Fruit fly (Drosophila melanogaster) whole organism, embryonic: ENCODE measurements around the gene sloth1.

Experiments
- ATbp ChIP-seq: fragments of 200-800 bp; sonication (Bioruptor generic); optimal IDR thresholded peaks from 2 replicates; lab custom pipeline; 2017; ENCODE audit warnings: missing biosample characterization, mild to moderate bottlenecking, missing genetic modification characterization, missing genetic modification reagents
- Bteb2 ChIP-seq: fragments of 200-800 bp; sonication (Bioruptor generic); optimal IDR thresholded peaks from 2 replicates; lab custom pipeline; 2016; ENCODE audit warnings: missing biosample characterization, missing genetic modification characterization
- CG1024 ChIP-seq: fragments of 200-800 bp; sonication (Bioruptor generic); IDR thresholded peaks from 2 replicates; pipeline ENCODE4 v1.3.6; 2022; ENCODE audit warnings: missing biosample characterization, missing genetic modification characterization
- CG12744 ChIP-seq: fragments of 200-800 bp; sonication (Bioruptor generic); optimal IDR thresholded peaks from 2 replicates; lab custom pipeline; 2016; ENCODE audit warnings: missing biosample characterization, missing genetic modification characterization
- CG13894 ChIP-seq: fragments of 200-800 bp; sonication (Bioruptor generic); optimal IDR thresholded peaks from 3 replicates; lab custom pipeline; 2018; ENCODE audit warnings: missing biosample characterization, mild to moderate bottlenecking, missing genetic modification characterization, moderate library complexity
- CG15479 ChIP-seq: fragments of 200-800 bp; sonication (Bioruptor generic); optimal IDR thresholded peaks from 3 replicates; lab custom pipeline; 2019; ENCODE audit warnings: missing biosample characterization, mild to moderate bottlenecking, missing genetic modification characterization, moderate library complexity
- CG15601 ChIP-seq: fragments of 200-800 bp; sonication (Bioruptor generic); optimal IDR thresholded peaks from 3 replicates; lab custom pipeline; 2019; ENCODE audit warnings: missing biosample characterization, mild to moderate bottlenecking, missing genetic modification characterization, moderate library complexity
- CG17359 ChIP-seq: fragments of 200-800 bp; sonication (Bioruptor generic); optimal IDR thresholded peaks from 3 replicates; lab custom pipeline; 2018; ENCODE audit warnings: missing biosample characterization, mild to moderate bottlenecking, missing genetic modification characterization, moderate library complexity
- CG17385 ChIP-seq: fragments of 200-800 bp; sonication (Bioruptor generic); optimal IDR thresholded peaks from 3 replicates; lab custom pipeline; 2018; ENCODE audit warnings: missing biosample characterization, mild to moderate bottlenecking, missing genetic modification characterization
- CG32532 ChIP-seq: fragments of 200-800 bp; sonication (Bioruptor generic); IDR thresholded peaks from 2 replicates; pipeline ENCODE4 v1.3.6; 2022; ENCODE audit warnings: missing biosample characterization, missing genetic modification characterization
- CG34376 ChIP-seq: fragments of 200-800 bp; sonication (Bioruptor generic); optimal IDR thresholded peaks from 2 replicates; lab custom pipeline; 2018; ENCODE audit warnings: missing biosample characterization, mild to moderate bottlenecking, missing genetic modification characterization
- CG4328 ChIP-seq: fragments of 200-800 bp; sonication (Bioruptor generic); optimal IDR thresholded peaks from 3 replicates; lab custom pipeline; 2017; ENCODE audit warnings: missing biosample characterization, missing genetic modification reagents, missing genetic modification characterization
- CG4404 ChIP-seq: fragments of 200-800 bp; sonication (Bioruptor generic); IDR thresholded peaks from 2 replicates; pipeline ENCODE4 v1.3.6; 2022; ENCODE audit warnings: missing biosample characterization, missing genetic modification characterization
- CG6175 ChIP-seq: fragments of 200-800 bp; sonication (Bioruptor generic); IDR thresholded peaks from 3 replicates; pipeline ENCODE4 v1.3.6; 2022; ENCODE audit warnings: missing biosample characterization, missing genetic modification characterization
- CG6791 ChIP-seq: fragments of 200-800 bp; sonication (Bioruptor generic); IDR thresholded peaks from 3 replicates; pipeline ENCODE4 v1.3.6; 2022; ENCODE audit warnings: missing biosample characterization, missing genetic modification characterization; ENCODE audit not compliant: partially characterized antibody
- CG7556 ChIP-seq: fragments of 200-800 bp; sonication (Bioruptor generic); optimal IDR thresholded peaks from 2 replicates; lab custom pipeline; 2017; ENCODE audit warnings: missing biosample characterization, mild to moderate bottlenecking, missing genetic modification characterization
- CG8281 ChIP-seq: fragments of 200-800 bp; sonication (Bioruptor generic); optimal IDR thresholded peaks from 2 replicates; lab custom pipeline; 2018; ENCODE audit warnings: missing biosample characterization, mild to moderate bottlenecking, missing genetic modification characterization, moderate library complexity
- CG8290 ChIP-seq, 3 experiments: fragments of 200-800 bp; sonication (Bioruptor generic); optimal IDR thresholded peaks; 2 replicates each; lab custom pipeline; 2016 to 2019; ENCODE audit warnings: missing biosample characterization in 3 of 3, missing genetic modification characterization in 3 of 3, mild to moderate bottlenecking in 2 of 3, moderate library complexity in 1 of 3
- CoRest ChIP-seq: fragments of 200-800 bp; sonication (Bioruptor generic); optimal IDR thresholded peaks from 3 replicates; lab custom pipeline; 2018; ENCODE audit warnings: missing biosample characterization, mild to moderate bottlenecking, missing genetic modification characterization, moderate library complexity
- Dip2 ChIP-seq: fragments of 200-800 bp; sonication (Bioruptor generic); IDR thresholded peaks from 2 replicates; pipeline ENCODE4 v1.3.6; 2022; ENCODE audit warnings: missing biosample characterization, missing genetic modification characterization
- Eip74EF ChIP-seq, 2 experiments: fragments of 200-800 bp in 1 of 2; fragments of >200 bp in 1 of 2; sonication (Bioruptor generic) in 1 of 2; optimal IDR thresholded peaks; 2 replicates each; lab custom pipeline; 2017 to 2019; ENCODE audit warnings: missing biosample characterization in 2 of 2, missing genetic modification characterization in 2 of 2, mild to moderate bottlenecking in 1 of 2, moderate library complexity in 1 of 2
- Hey ChIP-seq: fragments of 200-800 bp; sonication (Bioruptor generic); optimal IDR thresholded peaks from 3 replicates; lab custom pipeline; 2018; ENCODE audit warnings: missing biosample characterization, mild to moderate bottlenecking, missing genetic modification characterization
- HmgZ ChIP-seq: fragments of 200-800 bp; sonication (Bioruptor generic); optimal IDR thresholded peaks from 2 replicates; lab custom pipeline; 2018; ENCODE audit warnings: missing biosample characterization, mild to moderate bottlenecking, missing genetic modification characterization
- Hmx ChIP-seq: fragments of 200-800 bp; sonication (Bioruptor generic); optimal IDR thresholded peaks from 2 replicates; lab custom pipeline; 2016; ENCODE audit warnings: missing biosample characterization, missing genetic modification characterization
- Med ChIP-seq: fragments of 200-800 bp; sonication (Bioruptor generic); peaks from one replicate; lab custom pipeline; 2016; ENCODE audit warnings: missing biosample characterization, missing genetic modification characterization, mild to moderate bottlenecking, inconsistent platforms, moderate library complexity
- Opbp ChIP-seq: fragments of 200-800 bp; sonication (Bioruptor generic); IDR thresholded peaks from 3 replicates; pipeline ENCODE4 v1.3.6; 2022; ENCODE audit warnings: missing biosample characterization, missing genetic modification characterization; ENCODE audit not compliant: partially characterized antibody
- Optix ChIP-seq: fragments of 200-800 bp; sonication (Bioruptor generic); IDR thresholded peaks from 3 replicates; pipeline ENCODE4 v1.3.6; 2022; ENCODE audit warnings: missing biosample characterization, missing genetic modification characterization
- Sry-δ ChIP-seq: fragments of 200-800 bp; sonication (Bioruptor generic); optimal IDR thresholded peaks from 2 replicates; lab custom pipeline; 2016; ENCODE audit warnings: missing biosample characterization, missing genetic modification characterization
- ac ChIP-seq: fragments of 200-800 bp; sonication (Bioruptor generic); optimal IDR thresholded peaks from 3 replicates; lab custom pipeline; 2017; ENCODE audit warnings: missing biosample characterization, mild to moderate bottlenecking, missing genetic modification characterization
- dan ChIP-seq: fragments of 200-800 bp; sonication (Bioruptor generic); IDR thresholded peaks from 2 replicates; pipeline ENCODE4 v1.3.6; 2022; ENCODE audit warnings: missing biosample characterization, missing genetic modification characterization
- eve ChIP-seq, 2 experiments: fragments of >200 bp; optimal IDR thresholded peaks; 2 replicates each; lab custom pipeline; 2017; ENCODE audit warnings: missing biosample characterization in 2 of 2, missing genetic modification characterization in 2 of 2
- exex ChIP-seq: fragments of 200-800 bp; sonication (Bioruptor generic); optimal IDR thresholded peaks from 4 replicates; lab custom pipeline; 2018; ENCODE audit warnings: missing biosample characterization, mild to moderate bottlenecking, missing genetic modification characterization, moderate library complexity
- grn ChIP-seq: fragments of 200-800 bp; sonication (Bioruptor generic); optimal IDR thresholded peaks from 3 replicates; lab custom pipeline; 2017; ENCODE audit warnings: missing biosample characterization, missing genetic modification characterization
- klu ChIP-seq: fragments of 200-800 bp; sonication (Bioruptor generic); IDR thresholded peaks from 2 replicates; pipeline ENCODE4 v1.3.6; 2022; ENCODE audit warnings: missing biosample characterization, missing genetic modification characterization
- mam ChIP-seq: fragments of 200-800 bp; sonication (Bioruptor generic); optimal IDR thresholded peaks from 3 replicates; lab custom pipeline; 2016; ENCODE audit warnings: missing biosample characterization, missing genetic modification characterization
- mirr ChIP-seq: fragments of 200-800 bp; sonication (Bioruptor generic); optimal IDR thresholded peaks from 3 replicates; lab custom pipeline; 2018; ENCODE audit warnings: missing biosample characterization, mild to moderate bottlenecking, missing genetic modification characterization
- repo ChIP-seq: fragments of 200-800 bp; sonication (Bioruptor generic); optimal IDR thresholded peaks from 2 replicates; lab custom pipeline; 2016; ENCODE audit warnings: missing biosample characterization, missing genetic modification characterization
- sens ChIP-seq: fragments of 200-800 bp; sonication (Bioruptor generic); peaks from one replicate; lab custom pipeline; 2016; ENCODE audit warnings: missing biosample characterization, missing genetic modification characterization
- stc ChIP-seq: fragments of 200-800 bp; sonication (Bioruptor generic); IDR thresholded peaks from 2 replicates; pipeline ENCODE4 v1.3.6; 2022; ENCODE audit warnings: missing biosample characterization, missing genetic modification characterization
- twi ChIP-seq: fragments of 200-800 bp; optimal IDR thresholded peaks from 2 replicates; lab custom pipeline; 2019; ENCODE audit warnings: missing biosample characterization, mild to moderate bottlenecking, missing genetic modification characterization, moderate library complexity
- tx ChIP-seq: fragments of 200-800 bp; sonication (Bioruptor generic); optimal IDR thresholded peaks from 2 replicates; lab custom pipeline; 2016; ENCODE audit warnings: missing biosample characterization, missing genetic modification characterization
- wdn ChIP-seq: fragments of 200-800 bp; sonication (Bioruptor generic); IDR thresholded peaks from 2 replicates; pipeline ENCODE4 v1.3.6; 2022; ENCODE audit warnings: missing biosample characterization, missing genetic modification characterization
- zen ChIP-seq: fragments of 200-800 bp; sonication (Bioruptor generic); optimal IDR thresholded peaks from 3 replicates; lab custom pipeline; 2018; ENCODE audit warnings: missing biosample characterization, mild to moderate bottlenecking, missing genetic modification characterization, moderate library complexity
- zf30C ChIP-seq: fragments of 200-800 bp; sonication (Bioruptor generic); optimal IDR thresholded peaks from 3 replicates; lab custom pipeline; 2018; ENCODE audit warnings: missing biosample characterization, mild to moderate bottlenecking, missing genetic modification characterization

Gene sloth1

dm6 chrX:6994473-6995179, 16.5 kb upstream of the sloth1 start (continued):
- TF ChIP-seq zf30C (GFP tag; lab: Kevin White, UChicago) (no peak), exex (tag; lab: Kevin White, UChicago) (peak; percentile 83), CG17359 (tag; lab: Kevin White, UChicago) (no peak), Med (peak; percentile 34), ATbp (GFP tag; lab: Kevin White, UChicago) (peak; percentile 29), Dip2 (GFP tag; lab: Robert Waterston, UW) (no peak), CG17385 (GFP tag; lab: Kevin White, UChicago) (peak; percentile 13), CG6791 (GFP tag; lab: Robert Waterston, UW) (no peak), Opbp (GFP tag; lab: Robert Waterston, UW) (no peak), CG13894 (tag; lab: Kevin White, UChicago) (no peak), Sry-δ (GFP tag; lab: Kevin White, UChicago) (no peak)

dm6 chrX:6995258-6995657, 15.9 kb upstream of the sloth1 start:
- TF ChIP-seq Med (peak; percentile 48), tx (GFP tag; lab: Kevin White, UChicago) (no peak), CG15601 (no peak), ac (GFP tag; lab: Kevin White, UChicago) (no peak)
- TF ChIP-seq, all 482 proteins: peak for 1

dm6 chrX:6996130-6996529, 15.0 kb upstream of the sloth1 start:
- TF ChIP-seq CG6175 (no peak), Hmx (GFP tag; lab: Kevin White, UChicago) (no peak), CG12744 (GFP tag; lab: Kevin White, UChicago) (no peak), dan (no peak), CG7556 (GFP tag; lab: Kevin White, UChicago) (no peak), CG4404 (GFP tag; lab: Robert Waterston, UW) (no peak), repo (GFP tag; lab: Kevin White, UChicago) (no peak), sens (GFP tag; lab: Kevin White, UChicago) (peak; percentile 13), wdn (GFP tag; lab: Robert Waterston, UW) (no peak), stc (GFP tag; lab: Robert Waterston, UW) (no peak), CG4328 (GFP tag; lab: Kevin White, UChicago) (no peak), CG1024 (no peak), klu (no peak), zf30C (GFP tag; lab: Kevin White, UChicago) (peak; percentile 73), Eip74EF (GFP tag; optimal IDR thresholded peaks at IDR 0.05; lab: Kevin White, UChicago) (no peak), Med (peak; percentile 67), eve (GFP tag; optimal IDR thresholded peaks at IDR 0.05; lab: Kevin White, UChicago) (peak in 1 of 2 experiments; percentile 2), zen (tag; lab: Kevin White, UChicago) (no peak)

dm6 chrX:6996965-6997652, 14.0 kb upstream of the sloth1 start:
- TF ChIP-seq HmgZ (tag; lab: Kevin White, UChicago), result peak; percentile 41
- peak; percentile 72 for TF ChIP-seq CG15479 (GFP tag; lab: Kevin White, UChicago)
- TF ChIP-seq Optix, result no peak
- TF ChIP-seq CG32532, result no peak
- TF ChIP-seq CoRest (tag; lab: Kevin White, UChicago), result no peak
- TF ChIP-seq grn (GFP tag; lab: Kevin White, UChicago), result peak; percentile 99
- no peak for TF ChIP-seq CG15601
- no peak for TF ChIP-seq Bteb2
- TF ChIP-seq mirr (GFP tag; lab: Kevin White, UChicago), result peak; percentile 96
- peak; percentile 32 for TF ChIP-seq CG8281 (tag; lab: Kevin White, UChicago)
- peak; percentile 37 for TF ChIP-seq Hey
- peak; percentile 19 for TF ChIP-seq twi (tag; lab: Kevin White, UChicago)
- TF ChIP-seq mam (GFP tag; lab: Kevin White, UChicago), result no peak
- peak; percentile 92 for TF ChIP-seq CG34376 (GFP tag; lab: Kevin White, UChicago)
- TF ChIP-seq CG8290 (GFP tag; optimal IDR thresholded peaks at IDR 0.05; lab: Kevin White, UChicago), result peak; percentile 4
- TF ChIP-seq CG8290 (tag; optimal IDR thresholded peaks at IDR 0.05; lab: Kevin White, UChicago), result peak in 1 of 2 experiments; percentile 44
